Fruit fly (Drosophila melanogaster) whole organism, embryonic: Measurements from ENCODE around the gene eIF2Balpha.

Source experiments
- Blimp-1 ChIP-seq: fragments of 200-800 bp; sonication (Bioruptor generic); optimal IDR thresholded peaks from 3 replicates; lab custom pipeline; 2018; ENCODE audit warnings: missing biosample characterization, missing genetic modification characterization, mild to moderate bottlenecking, moderate library complexity, missing genetic modification reagents
- CG10274 ChIP-seq: fragments of 200-800 bp; sonication (Bioruptor generic); optimal IDR thresholded peaks from 3 replicates; lab custom pipeline; 2017; ENCODE audit warnings: missing biosample characterization, mild to moderate bottlenecking, missing genetic modification characterization
- CG11456 ChIP-seq: fragments of 200-800 bp; sonication (Bioruptor generic); IDR thresholded peaks from 3 replicates; pipeline ENCODE4 v1.3.6; 2022; ENCODE audit warnings: missing biosample characterization, missing genetic modification characterization
- CG12155 ChIP-seq: fragments of 200-800 bp; sonication (Bioruptor generic); optimal IDR thresholded peaks from 3 replicates; lab custom pipeline; 2016; ENCODE audit warnings: missing biosample characterization, missing genetic modification characterization
- CG12659 ChIP-seq: fragments of 200-800 bp; sonication (Bioruptor generic); optimal IDR thresholded peaks from 3 replicates; lab custom pipeline; 2017; ENCODE audit warnings: mild to moderate bottlenecking, missing biosample characterization, missing genetic modification reagents, missing genetic modification characterization
- CG13624 ChIP-seq: fragments of 200-800 bp; sonication (Bioruptor generic); optimal IDR thresholded peaks from 2 replicates; lab custom pipeline; 2016; ENCODE audit warnings: missing biosample characterization, missing genetic modification characterization
- CG15011 ChIP-seq: fragments of 200-800 bp; sonication (Bioruptor generic); optimal IDR thresholded peaks from 3 replicates; lab custom pipeline; 2018; ENCODE audit warnings: missing biosample characterization, mild to moderate bottlenecking, missing genetic modification characterization
- CG15696 ChIP-seq: fragments of 200-800 bp; sonication (Bioruptor generic); optimal IDR thresholded peaks from 2 replicates; lab custom pipeline; 2019; ENCODE audit warnings: missing biosample characterization, mild to moderate bottlenecking, missing genetic modification characterization, moderate library complexity
- CG17612 ChIP-seq: fragments of 200-800 bp; sonication (Bioruptor generic); IDR thresholded peaks from 2 replicates; pipeline ENCODE4 v1.3.6; 2022; ENCODE audit warnings: missing biosample characterization, missing genetic modification characterization
- CG18599 ChIP-seq: fragments of 200-800 bp; sonication (Bioruptor generic); optimal IDR thresholded peaks from 3 replicates; lab custom pipeline; 2017; ENCODE audit warnings: missing biosample characterization, missing genetic modification characterization, mild to moderate bottlenecking, moderate library complexity, missing genetic modification reagents
- CG31441 ChIP-seq: fragments of 200-800 bp; sonication (Bioruptor generic); IDR thresholded peaks from 2 replicates; pipeline ENCODE4 v1.3.6; 2022; ENCODE audit warnings: missing biosample characterization, missing genetic modification characterization
- CG32772 ChIP-seq: fragments of 200-800 bp; sonication (Bioruptor generic); IDR thresholded peaks from 2 replicates; pipeline ENCODE4 v1.3.6; 2022; ENCODE audit warnings: missing biosample characterization, missing genetic modification characterization
- CG5180 ChIP-seq: fragments of 200-800 bp; sonication (Bioruptor generic); optimal IDR thresholded peaks from 3 replicates; lab custom pipeline; 2017; ENCODE audit warnings: missing biosample characterization, missing genetic modification characterization, mild to moderate bottlenecking, moderate library complexity, missing genetic modification reagents
- CG8089 ChIP-seq: fragments of 200-800 bp; sonication (Bioruptor generic); optimal IDR thresholded peaks from 3 replicates; lab custom pipeline; 2016; ENCODE audit warnings: missing biosample characterization, missing genetic modification characterization
- CG8290 ChIP-seq, 3 experiments: fragments of 200-800 bp; sonication (Bioruptor generic); optimal IDR thresholded peaks; 2 replicates each; lab custom pipeline; 2016 to 2019; ENCODE audit warnings: missing biosample characterization in 3 of 3, missing genetic modification characterization in 3 of 3, mild to moderate bottlenecking in 2 of 3, moderate library complexity in 1 of 3
- Dbx ChIP-seq: fragments of 200-800 bp; sonication (Bioruptor generic); IDR thresholded peaks from 3 replicates; pipeline ENCODE4 v1.3.6; 2022; ENCODE audit warnings: missing biosample characterization, missing genetic modification characterization
- Elba2 ChIP-seq: fragments of 200-800 bp; sonication (Bioruptor generic); optimal IDR thresholded peaks from 3 replicates; lab custom pipeline; 2016; ENCODE audit warnings: missing biosample characterization, missing genetic modification characterization
- Gug ChIP-seq: fragments of 200-800 bp; sonication (Bioruptor generic); IDR thresholded peaks from 4 replicates; pipeline ENCODE4 v1.3.6; 2022; ENCODE audit warnings: missing biosample characterization, missing genetic modification characterization
- HLH4C ChIP-seq: fragments of 200-800 bp; sonication (Bioruptor generic); IDR thresholded peaks from 3 replicates; pipeline ENCODE4 v1.3.6; 2022; ENCODE audit warnings: missing biosample characterization, missing genetic modification characterization; ENCODE audit not compliant: partially characterized antibody
- HLH54F ChIP-seq: fragments of 200-800 bp; sonication (Bioruptor generic); optimal IDR thresholded peaks from 3 replicates; lab custom pipeline; 2016; ENCODE audit warnings: missing biosample characterization, missing genetic modification characterization
- Hmr ChIP-seq: fragments of 200-800 bp; sonication (Bioruptor generic); optimal IDR thresholded peaks from 3 replicates; lab custom pipeline; 2017; ENCODE audit warnings: mild to moderate bottlenecking, missing biosample characterization, missing genetic modification reagents, missing genetic modification characterization
- Mes4 ChIP-seq: fragments of 200-800 bp; sonication (Bioruptor generic); optimal IDR thresholded peaks from 2 replicates; lab custom pipeline; 2016; ENCODE audit warnings: missing biosample characterization, missing genetic modification characterization
- Optix ChIP-seq: fragments of 200-800 bp; sonication (Bioruptor generic); IDR thresholded peaks from 3 replicates; pipeline ENCODE4 v1.3.6; 2022; ENCODE audit warnings: missing biosample characterization, missing genetic modification characterization
- Pdp1 ChIP-seq, 2 experiments: fragments of 200-800 bp; sonication (Bioruptor generic); optimal IDR thresholded peaks; 3 replicates each; lab custom pipeline; 2016; ENCODE audit warnings: missing biosample characterization in 2 of 2, missing genetic modification characterization in 2 of 2, mild to moderate bottlenecking in 1 of 2, moderate library complexity in 1 of 2
- Six4 ChIP-seq: fragments of 200-800 bp; sonication (Bioruptor generic); optimal IDR thresholded peaks from 2 replicates; lab custom pipeline; 2016; ENCODE audit warnings: missing biosample characterization, missing genetic modification characterization
- Sry-δ ChIP-seq: fragments of 200-800 bp; sonication (Bioruptor generic); optimal IDR thresholded peaks from 2 replicates; lab custom pipeline; 2016; ENCODE audit warnings: missing biosample characterization, missing genetic modification characterization
- ac ChIP-seq: fragments of 200-800 bp; sonication (Bioruptor generic); optimal IDR thresholded peaks from 3 replicates; lab custom pipeline; 2017; ENCODE audit warnings: missing biosample characterization, mild to moderate bottlenecking, missing genetic modification characterization
- dysf ChIP-seq: fragments of 200-800 bp; sonication (Bioruptor generic); IDR thresholded peaks from 3 replicates; pipeline ENCODE4 v1.3.6; 2022; ENCODE audit warnings: missing biosample characterization, missing genetic modification characterization
- hkb ChIP-seq, 2 experiments: fragments of 200-800 bp in 1 of 2; fragments of >200 bp in 1 of 2; sonication (Bioruptor generic) in 1 of 2; IDR thresholded peaks in 1 of 2; optimal IDR thresholded peaks in 1 of 2; 2 replicates each; pipeline versions ENCODE4 v1.3.6 to Lab custom; 2017 to 2022; ENCODE audit warnings: missing biosample characterization in 1 of 2, missing genetic modification characterization in 1 of 2
- mld ChIP-seq: fragments of 200-800 bp; sonication (Bioruptor generic); IDR thresholded peaks from 3 replicates; pipeline ENCODE4 v1.3.6; 2022; ENCODE audit warnings: missing biosample characterization, missing genetic modification characterization; ENCODE audit not compliant: partially characterized antibody
- pan ChIP-seq, 4 experiments: fragments of >200 bp in 3 of 4; fragments of 200-800 bp in 1 of 4; sonication (Bioruptor generic) in 1 of 4; optimal IDR thresholded peaks in 3 of 4; IDR thresholded peaks in 1 of 4; 2 replicates each; pipeline versions ENCODE4 v1.3.6 to Lab custom; 2017 to 2022; ENCODE audit warnings: missing biosample characterization in 2 of 4, missing genetic modification characterization in 2 of 4, mixed read lengths in 1 of 4
- pfk ChIP-seq: fragments of 200-800 bp; sonication (Bioruptor generic); optimal IDR thresholded peaks from 2 replicates; lab custom pipeline; 2018; ENCODE audit warnings: missing biosample characterization, mild to moderate bottlenecking, missing genetic modification characterization, moderate library complexity
- prd ChIP-seq, 3 experiments: fragments of >200 bp in 2 of 3; fragments of 200-800 bp in 1 of 3; sonication (Bioruptor generic) in 1 of 3; optimal IDR thresholded peaks in 2 of 3; IDR thresholded peaks in 1 of 3; 2 replicates in 2 of 3; 3 replicates in 1 of 3; pipeline versions ENCODE4 v1.3.6 to Lab custom; 2017 to 2022; ENCODE audit warnings: missing biosample characterization in 1 of 3, missing genetic modification characterization in 1 of 3
- pum ChIP-seq: fragments of 200-800 bp; sonication (Bioruptor generic); optimal IDR thresholded peaks from 2 replicates; lab custom pipeline; 2016; ENCODE audit warnings: missing biosample characterization, missing genetic modification characterization
- run ChIP-seq: fragments of 200-800 bp; sonication (Bioruptor generic); optimal IDR thresholded peaks from 3 replicates; lab custom pipeline; 2018; ENCODE audit warnings: missing biosample characterization, mild to moderate bottlenecking, missing genetic modification characterization
- seq ChIP-seq: fragments of 200-800 bp; sonication (Bioruptor generic); IDR thresholded peaks from 2 replicates; pipeline ENCODE4 v1.3.6; 2022; ENCODE audit warnings: missing biosample characterization, missing genetic modification characterization
- slbo ChIP-seq: fragments of 200-800 bp; sonication (Bioruptor generic); IDR thresholded peaks from 2 replicates; pipeline ENCODE4 v1.3.6; 2022; ENCODE audit warnings: missing biosample characterization, missing genetic modification characterization
- so ChIP-seq: fragments of 200-800 bp; sonication (Bioruptor generic); IDR thresholded peaks from 3 replicates; pipeline ENCODE4 v1.3.6; 2022; ENCODE audit warnings: missing biosample characterization, missing genetic modification characterization
- sob ChIP-seq: fragments of 200-800 bp; sonication (Bioruptor generic); IDR thresholded peaks from 2 replicates; pipeline ENCODE4 v1.3.6; 2022; ENCODE audit warnings: missing biosample characterization, missing genetic modification characterization
- sqz ChIP-seq: fragments of 200-800 bp; sonication (Bioruptor generic); optimal IDR thresholded peaks from 3 replicates; lab custom pipeline; 2018; ENCODE audit warnings: missing biosample characterization, mild to moderate bottlenecking, missing genetic modification characterization
- tin ChIP-seq: fragments of 200-800 bp; sonication (Bioruptor generic); optimal IDR thresholded peaks from 3 replicates; lab custom pipeline; 2016; ENCODE audit warnings: missing biosample characterization, missing genetic modification characterization
- tio ChIP-seq: fragments of 200-800 bp; sonication (Bioruptor generic); optimal IDR thresholded peaks from 2 replicates; lab custom pipeline; 2017; ENCODE audit warnings: missing biosample characterization, missing genetic modification characterization, inconsistent platforms
- z ChIP-seq: fragments of 200-800 bp; sonication (Bioruptor generic); IDR thresholded peaks from 3 replicates; pipeline ENCODE4 v1.3.6; 2022; ENCODE audit warnings: missing biosample characterization, missing genetic modification characterization
- zen2 ChIP-seq: fragments of 200-800 bp; sonication (Bioruptor generic); IDR thresholded peaks from 3 replicates; pipeline ENCODE4 v1.3.6; 2022; ENCODE audit warnings: missing biosample characterization, missing genetic modification characterization; ENCODE audit not compliant: partially characterized antibody
- zfh1 ChIP-seq: fragments of 200-800 bp; sonication (Bioruptor generic); IDR thresholded peaks from 3 replicates; pipeline ENCODE4 v1.3.6; 2022; ENCODE audit warnings: missing biosample characterization, missing genetic modification characterization

The eIF2Balpha gene

DNA sequence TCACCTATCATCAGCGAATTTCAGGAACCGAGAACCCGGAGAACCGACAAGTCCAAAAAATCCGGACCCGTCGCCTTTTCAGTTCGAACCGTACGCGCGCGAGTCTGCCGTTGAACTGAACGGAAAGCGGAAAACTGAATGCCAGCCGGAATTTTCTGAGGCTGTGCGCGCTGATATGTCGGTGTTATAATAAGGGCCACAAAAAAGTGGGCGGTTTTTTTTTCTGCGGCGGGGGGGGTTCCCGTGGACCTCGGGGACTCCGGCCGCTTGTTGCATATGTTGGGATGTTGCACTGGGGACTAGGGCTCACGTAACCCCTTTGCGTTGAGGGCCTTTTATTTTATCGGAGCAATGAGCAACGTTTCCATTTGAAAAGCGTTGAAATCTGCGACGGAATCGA is 33.7 kb upstream of the eIF2Balpha start, which contains the start of gene TkR99D (continued):
- TF ChIP-seq so (GFP tag; lab: Robert Waterston, UW): no peak
- no peak for TF ChIP-seq Mes4 (GFP tag; lab: Kevin White, UChicago)
- TF ChIP-seq CG13624 (GFP tag; lab: Kevin White, UChicago): no peak
- TF ChIP-seq sqz (GFP tag; lab: Kevin White, UChicago): no peak
- TF ChIP-seq CG32772 (GFP tag; lab: Robert Waterston, UW): no peak
- TF ChIP-seq CG12155 (GFP tag; lab: Kevin White, UChicago): no peak
- TF ChIP-seq seq (GFP tag; lab: Robert Waterston, UW): 0 out of 2 replicates have a peak, but pooled peaks have one; percentile 8
- no peak for TF ChIP-seq pfk (GFP tag; lab: Kevin White, UChicago)
- TF ChIP-seq run: no peak
- no peak for TF ChIP-seq CG10274 (GFP tag; lab: Kevin White, UChicago)
- no peak for TF ChIP-seq HLH54F (GFP tag; lab: Kevin White, UChicago)
- TF ChIP-seq CG12659 (GFP tag; lab: Kevin White, UChicago): no peak

DNA sequence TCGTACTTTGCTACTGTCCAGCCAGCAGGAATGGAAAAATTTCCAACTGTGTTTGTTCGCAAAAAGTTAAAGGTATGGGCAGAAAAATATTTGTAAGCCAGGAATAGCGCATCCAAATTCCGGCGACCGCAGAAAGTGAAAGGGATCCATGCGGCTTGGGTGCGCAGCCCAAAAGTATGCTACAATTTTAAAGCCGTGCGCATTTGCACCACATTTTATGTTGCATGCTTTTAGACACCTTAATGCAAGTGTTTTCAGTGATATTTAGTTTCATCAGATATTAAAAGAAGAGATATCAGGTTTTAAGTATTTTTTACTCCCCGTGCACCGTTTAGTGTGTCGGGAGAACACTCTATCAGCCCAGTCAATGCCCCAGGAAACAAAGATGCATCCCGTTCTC is 27.4 kb upstream of the eIF2Balpha start:
- TF ChIP-seq Blimp-1 (GFP tag; lab: Kevin White, UChicago): peak; percentile 73
- no peak for TF ChIP-seq pan (optimal IDR thresholded peaks at IDR 0.05; lab: Kevin White, UChicago)
- TF ChIP-seq pan (GFP tag; optimal IDR thresholded peaks at IDR 0.05 in 1 of 2, IDR thresholded peaks at IDR 0.05 in 1 of 2): no peak
- peak; percentile 94 for TF ChIP-seq CG8290 (GFP tag; optimal IDR thresholded peaks at IDR 0.05; lab: Kevin White, UChicago)
- peak; percentile 2 to 74 for TF ChIP-seq CG8290 (tag; optimal IDR thresholded peaks at IDR 0.05; lab: Kevin White, UChicago)
- peak; percentile 93 for TF ChIP-seq CG17612
- TF ChIP-seq, all 482 proteins: peak for 3

DNA sequence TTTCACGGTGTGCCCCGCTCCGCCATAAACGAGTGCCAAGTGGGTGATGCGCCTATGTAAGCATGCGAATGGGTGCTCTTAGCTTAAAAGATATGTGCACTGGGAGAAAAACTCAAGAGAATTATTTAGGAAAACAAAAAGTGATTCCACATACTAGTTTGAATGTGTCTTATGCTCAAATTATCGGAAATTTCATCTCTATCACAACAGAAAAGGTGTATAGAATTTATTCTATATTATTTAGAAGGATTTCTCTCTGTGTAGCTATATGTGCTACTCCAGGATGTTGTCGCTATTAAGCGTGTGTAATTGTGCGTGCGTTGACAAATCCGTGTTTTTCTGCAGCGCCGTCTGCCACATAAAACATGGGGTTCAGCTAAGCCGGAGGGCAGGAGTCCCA is 23.6 kb upstream of the eIF2Balpha start:
- TF ChIP-seq z (no peak), Gug (no peak), Optix (no peak), HLH4C (GFP tag; lab: Robert Waterston, UW) (no peak), prd (optimal IDR thresholded peaks at IDR 0.05; lab: Kevin White, UChicago) (no peak), prd (GFP tag; IDR thresholded peaks at IDR 0.05; lab: Robert Waterston, UW) (0 out of 3 replicates have a peak, but pooled peaks have one; percentile 11), CG8290 (GFP tag; optimal IDR thresholded peaks at IDR 0.05; lab: Kevin White, UChicago) (no peak), CG8290 (tag; optimal IDR thresholded peaks at IDR 0.05; lab: Kevin White, UChicago) (no peak), mld (GFP tag; lab: Robert Waterston, UW) (no peak), CG31441 (no peak), CG8089 (no peak), Sry-δ (GFP tag; lab: Kevin White, UChicago) (no peak), CG11456 (GFP tag; lab: Robert Waterston, UW) (peak; percentile 29; the same call in 1 of the 3 replicates), tin (no peak), CG15011 (GFP tag; lab: Kevin White, UChicago) (no peak), sob (GFP tag; lab: Robert Waterston, UW) (no peak), zfh1 (GFP tag; lab: Robert Waterston, UW) (no peak), dysf (GFP tag; lab: Robert Waterston, UW) (peak; percentile 52; the same call in 2 of the 3 replicates), Dbx (GFP tag; lab: Robert Waterston, UW) (0 out of 3 replicates have a peak, but pooled peaks have one; percentile 15), CG18599 (peak; percentile 56), CG32772 (GFP tag; lab: Robert Waterston, UW) (no peak), tio (GFP tag; lab: Kevin White, UChicago) (no peak), Elba2 (GFP tag; lab: Kevin White, UChicago) (no peak), Six4 (GFP tag; lab: Kevin White, UChicago) (no peak), pum (GFP tag; lab: Kevin White, UChicago) (no peak), zen2 (GFP tag; lab: Robert Waterston, UW) (no peak), Pdp1 (GFP tag; optimal IDR thresholded peaks at IDR 0.05; lab: Kevin White, UChicago) (no peak), CG15696 (no peak), slbo (GFP tag; lab: Robert Waterston, UW) (peak; percentile 48), CG5180 (no peak), CG17612 (no peak), hkb (optimal IDR thresholded peaks at IDR 0.05; lab: Kevin White, UChicago) (no peak), hkb (GFP tag; IDR thresholded peaks at IDR 0.05; lab: Robert Waterston, UW) (peak; percentile 55), Hmr (GFP tag; lab: Kevin White, UChicago) (peak; percentile 1), ac (GFP tag; lab: Kevin White, UChicago) (no peak)
